Worm (Caenorhabditis elegans) whole organism, young adult: ENCODE results near the gene fbxa-88.

Source experiments
- B0019.2 ChIP-seq: fragments of 200-800 bp; sonication (Bioruptor generic); conservative IDR thresholded peaks from 2 replicates; pipeline ENCODE4 v1.3.6; 2022; ENCODE audit warnings: missing genetic modification reagents, missing genetic modification characterization, missing compliant biosample characterization
- C06A6.2 ChIP-seq: fragments of 200-800 bp; sonication (Bioruptor generic); conservative IDR thresholded peaks from 2 replicates; pipeline ENCODE4 v1.3.6; 2022; ENCODE audit warnings: missing genetic modification characterization, missing compliant biosample characterization
- F37B4.10 ChIP-seq: fragments of 200-800 bp; sonication (Bioruptor generic); IDR thresholded peaks from 2 replicates; pipeline ENCODE4 v1.3.6; 2022; ENCODE audit warnings: missing genetic modification characterization, missing compliant biosample characterization
- F52B5.7 ChIP-seq: sonication (generic microtip); optimal IDR thresholded peaks from 2 replicates; lab custom pipeline; 2016; ENCODE audit warnings: mild to moderate bottlenecking, missing genetic modification characterization, missing compliant biosample characterization
- F57A8.1 ChIP-seq: fragments of 200-800 bp; sonication (Bioruptor generic); optimal IDR thresholded peaks from 2 replicates; lab custom pipeline; 2018; ENCODE audit warnings: mild to moderate bottlenecking, missing genetic modification characterization, moderate library complexity, missing compliant biosample characterization
- K11D2.4 ChIP-seq: fragments of 200-800 bp; sonication (Bioruptor generic); IDR thresholded peaks from 2 replicates; pipeline ENCODE4 v1.3.6; 2022; ENCODE audit warnings: missing genetic modification reagents, missing genetic modification characterization, missing compliant biosample characterization
- K12H6.12 ChIP-seq: fragments of 200-800 bp; sonication (Bioruptor generic); optimal IDR thresholded peaks from 2 replicates; lab custom pipeline; 2018; ENCODE audit warnings: mild to moderate bottlenecking, missing genetic modification characterization, missing compliant biosample characterization
- T26A5.8 ChIP-seq: sonication (generic microtip); optimal IDR thresholded peaks from 2 replicates; lab custom pipeline; 2016; ENCODE audit warnings: missing genetic modification characterization, missing compliant biosample characterization
- Y53F4B.3 ChIP-seq: fragments of 200-800 bp; sonication (Bioruptor generic); IDR thresholded peaks from 2 replicates; pipeline ENCODE4 v1.3.6; 2022; ENCODE audit warnings: missing genetic modification reagents, missing genetic modification characterization, missing compliant biosample characterization
- Y56A3A.18 ChIP-seq: fragments of 200-800 bp; sonication (Bioruptor generic); IDR thresholded peaks from 2 replicates; pipeline ENCODE4 v1.3.6; 2022; ENCODE audit warnings: missing genetic modification reagents, missing genetic modification characterization, missing compliant biosample characterization
- aptf-2 ChIP-seq: fragments of 200-800 bp; sonication (Bioruptor generic); conservative IDR thresholded peaks from 2 replicates; pipeline ENCODE4 v1.3.6; 2022; ENCODE audit warnings: missing genetic modification reagents, missing genetic modification characterization, missing compliant biosample characterization
- attf-3 ChIP-seq: fragments of 200-800 bp; sonication (Bioruptor generic); conservative IDR thresholded peaks from 2 replicates; pipeline ENCODE4 v1.3.6; 2022; ENCODE audit warnings: missing genetic modification reagents, missing genetic modification characterization, missing compliant biosample characterization
- bed-2 ChIP-seq: fragments of 200-800 bp; sonication (Bioruptor generic); IDR thresholded peaks from 2 replicates; pipeline ENCODE4 v1.3.6; 2022; ENCODE audit warnings: missing genetic modification reagents, missing genetic modification characterization, missing compliant biosample characterization
- ccch-3 ChIP-seq: fragments of 200-800 bp; sonication (Bioruptor generic); optimal IDR thresholded peaks from 2 replicates; lab custom pipeline; 2018; ENCODE audit warnings: mild to moderate bottlenecking, missing genetic modification characterization, missing compliant biosample characterization
- cebp-1 ChIP-seq, 2 experiments: fragments of 200-800 bp in 1 of 2; sonication (Bioruptor generic) in 1 of 2; sonication (generic microtip) in 1 of 2; IDR thresholded peaks in 1 of 2; optimal IDR thresholded peaks in 1 of 2; 2 replicates each; pipeline versions ENCODE4 v1.3.6 to Lab custom; 2017 to 2022; ENCODE audit warnings: missing compliant biosample characterization in 2 of 2, missing genetic modification characterization in 2 of 2, mild to moderate bottlenecking in 1 of 2, missing genetic modification reagents in 1 of 2, moderate library complexity in 1 of 2
- dox-1 ChIP-seq: fragments of 200-800 bp; sonication (Bioruptor generic); IDR thresholded peaks from 2 replicates; pipeline ENCODE4 v1.3.6; 2022; ENCODE audit warnings: missing genetic modification reagents, missing genetic modification characterization, missing compliant biosample characterization
- egl-44 ChIP-seq: fragments of 200-800 bp; sonication (Bioruptor generic); IDR thresholded peaks from 2 replicates; pipeline ENCODE4 v1.3.6; 2022; ENCODE audit warnings: missing genetic modification reagents, missing genetic modification characterization, missing compliant biosample characterization
- egrh-3 ChIP-seq: fragments of 200-800 bp; sonication (Bioruptor generic); IDR thresholded peaks from 2 replicates; pipeline ENCODE4 v1.3.6; 2022; ENCODE audit warnings: missing genetic modification reagents, missing genetic modification characterization, missing compliant biosample characterization
- hlh-12 ChIP-seq: sonication (generic microtip); optimal IDR thresholded peaks from 2 replicates; lab custom pipeline; 2016; ENCODE audit warnings: missing genetic modification characterization, missing compliant biosample characterization
- let-526 ChIP-seq: fragments of 200-800 bp; sonication (Bioruptor generic); IDR thresholded peaks from 2 replicates; pipeline ENCODE4 v1.3.6; 2022; ENCODE audit warnings: missing genetic modification reagents, missing genetic modification characterization, missing compliant biosample characterization
- lin-40 ChIP-seq: sonication (generic microtip); optimal IDR thresholded peaks from 2 replicates; lab custom pipeline; 2016; ENCODE audit warnings: missing genetic modification characterization, mild to moderate bottlenecking, missing compliant biosample characterization, missing genotype, missing genetic modification reagents
- nfya-1 ChIP-seq: sonication (generic microtip); optimal IDR thresholded peaks from 2 replicates; lab custom pipeline; 2017; ENCODE audit warnings: antibody characterized with exemption, missing compliant biosample characterization, missing genetic modification characterization, borderline replicate concordance; ENCODE audit not compliant: insufficient read depth
- nfya-2 ChIP-seq: fragments of 200-800 bp; sonication (Bioruptor generic); IDR thresholded peaks from 2 replicates; pipeline ENCODE4 v1.3.6; 2022; ENCODE audit warnings: missing genetic modification reagents, missing genetic modification characterization, missing compliant biosample characterization
- nhr-27 ChIP-seq: fragments of 200-800 bp; sonication (Bioruptor generic); optimal IDR thresholded peaks from 2 replicates; lab custom pipeline; 2018; ENCODE audit warnings: mild to moderate bottlenecking, missing genetic modification characterization, moderate library complexity, missing compliant biosample characterization
- nhr-80 ChIP-seq: sonication (generic microtip); optimal IDR thresholded peaks from 2 replicates; lab custom pipeline; 2016; ENCODE audit warnings: missing genetic modification characterization, missing compliant biosample characterization
- nhr-90 ChIP-seq: sonication (generic microtip); optimal IDR thresholded peaks from 2 replicates; lab custom pipeline; 2016; ENCODE audit warnings: missing genotype, mild to moderate bottlenecking, missing genetic modification characterization, missing compliant biosample characterization
- pbrm-1 ChIP-seq: fragments of 200-800 bp; sonication (Bioruptor generic); IDR thresholded peaks from 2 replicates; pipeline ENCODE4 v1.3.6; 2022; ENCODE audit warnings: missing genetic modification reagents, missing genetic modification characterization, missing compliant biosample characterization
- pha-4 ChIP-seq: fragments of 150-350 bp; sonication (generic microtip); optimal IDR thresholded peaks from 2 replicates; lab custom pipeline; 2014; ENCODE audit warnings: missing biosample characterization, missing genetic modification reagents, missing genetic modification characterization
- rec-8 ChIP-seq, 2 experiments: sonication (generic microtip); optimal IDR thresholded peaks; 2 replicates each; lab custom pipeline; 2016; ENCODE audit warnings: mild to moderate bottlenecking in 2 of 2, missing genetic modification characterization in 2 of 2, missing genetic modification reagents in 2 of 2, missing genotype in 2 of 2, missing biosample characterization in 1 of 2, missing compliant biosample characterization in 1 of 2, moderate library complexity in 1 of 2
- sptf-2 ChIP-seq: fragments of 200-800 bp; sonication (Bioruptor generic); optimal IDR thresholded peaks from 2 replicates; lab custom pipeline; 2018; ENCODE audit warnings: mild to moderate bottlenecking, missing genetic modification characterization, missing compliant biosample characterization
- unc-130 ChIP-seq: sonication (generic microtip); optimal IDR thresholded peaks from 2 replicates; lab custom pipeline; 2016; ENCODE audit warnings: missing genetic modification reagents, missing genetic modification characterization, missing compliant biosample characterization
- ztf-22 ChIP-seq: fragments of 200-800 bp; sonication (Bioruptor generic); optimal IDR thresholded peaks from 2 replicates; lab custom pipeline; 2018; ENCODE audit warnings: mild to moderate bottlenecking, missing genetic modification characterization, moderate library complexity, missing compliant biosample characterization
- ztf-25 ChIP-seq: fragments of 200-800 bp; sonication (Bioruptor generic); IDR thresholded peaks from 2 replicates; pipeline ENCODE4 v1.3.6; 2022; ENCODE audit warnings: missing genetic modification reagents, missing genetic modification characterization, missing compliant biosample characterization

fbxa-88 gene

ce11 chrV:16127401-16127800, 15.5 kb downstream of the fbxa-88 start, which contains the start of gene fbxa-143:
Gene fbxa-143 (minus strand): TSS chrV:16127501.
- TF ChIP-seq bed-2 (GFP tag; lab: Robert Waterston, UW) (no peak), dox-1 (GFP tag; lab: Robert Waterston, UW) (no peak), F57A8.1 (GFP tag; lab: Kevin White, UChicago) (no peak), attf-3 (GFP tag; lab: Robert Waterston, UW) (no peak), let-526 (GFP tag; lab: Robert Waterston, UW) (no peak), nhr-90 (tag; lab: Kevin White, UChicago) (no peak), C06A6.2 (GFP tag; lab: Robert Waterston, UW) (no peak), B0019.2 (GFP tag; lab: Robert Waterston, UW) (no peak), K11D2.4 (GFP tag; lab: Robert Waterston, UW) (no peak), sptf-2 (GFP tag; lab: Kevin White, UChicago) (no peak), egrh-3 (no peak), egl-44 (GFP tag; lab: Robert Waterston, UW) (no peak), F37B4.10 (GFP tag; lab: Robert Waterston, UW) (no peak), nfya-1 (tag; lab: Kevin White, UChicago) (no peak), Y56A3A.18 (GFP tag; lab: Robert Waterston, UW) (no peak), aptf-2 (GFP tag; lab: Robert Waterston, UW) (no peak)

ce11 chrV:16124739-16125138, 18.2 kb downstream of the fbxa-88 start, which contains the start of gene nhr-111:
Gene nhr-111 (minus strand): TSS chrV:16124839.
- TF ChIP-seq T26A5.8 (tag; lab: Kevin White, UChicago): no peak
- no peak for TF ChIP-seq K11D2.4 (GFP tag; lab: Robert Waterston, UW)
- no peak for TF ChIP-seq nhr-27 (tag; lab: Kevin White, UChicago)
- TF ChIP-seq K12H6.12: no peak
- TF ChIP-seq bed-2 (GFP tag; lab: Robert Waterston, UW): no peak
- no peak for TF ChIP-seq cebp-1 (GFP tag; IDR thresholded peaks at IDR 0.05; lab: Robert Waterston, UW)
- TF ChIP-seq cebp-1 (tag; optimal IDR thresholded peaks at IDR 0.05; lab: Kevin White, UChicago): no peak
- TF ChIP-seq hlh-12: no peak
- no peak for TF ChIP-seq ztf-25 (GFP tag; lab: Robert Waterston, UW)
- TF ChIP-seq pbrm-1 (GFP tag; lab: Robert Waterston, UW): no peak
- no peak for TF ChIP-seq rec-8 (tag; optimal IDR thresholded peaks at IDR 0.05; lab: Kevin White, UChicago)
- TF ChIP-seq F52B5.7 (tag; lab: Kevin White, UChicago): no peak
- no peak for TF ChIP-seq pha-4 (tag; lab: Kevin White, UChicago)
- TF ChIP-seq unc-130 (GFP tag; lab: Kevin White, UChicago): no peak
- TF ChIP-seq ccch-3 (GFP tag; lab: Kevin White, UChicago): no peak
- no peak for TF ChIP-seq nfya-2 (GFP tag; lab: Robert Waterston, UW)
- TF ChIP-seq Y53F4B.3 (GFP tag; lab: Robert Waterston, UW): no peak
- no peak for TF ChIP-seq ztf-22

ce11 chrV:16121451-16121850, 21.5 kb downstream of the fbxa-88 start:
- TF ChIP-seq cebp-1 (GFP tag; IDR thresholded peaks at IDR 0.05; lab: Robert Waterston, UW) (no peak), cebp-1 (tag; optimal IDR thresholded peaks at IDR 0.05; lab: Kevin White, UChicago) (peak; percentile 5), nhr-80 (tag; lab: Kevin White, UChicago) (no peak)
- TF ChIP-seq, all 124 proteins: peak for 1

- TF ChIP-seq lin-40 (tag; lab: Kevin White, UChicago) (no peak), nhr-80 (tag; lab: Kevin White, UChicago) (peak; percentile 23)
Observed at ce11 chrV:16120922-16121321, 22.0 kb downstream of the fbxa-88 start, which contains the start of gene skr-3. Gene skr-3 (plus strand): TSS chrV:16121084.
